Fruit fly (Drosophila melanogaster) whole organism, embryonic: ENCODE data around the gene Schip1.

Experiments used
- Aef1 ChIP-seq: fragments of 200-800 bp; sonication (Bioruptor generic); IDR thresholded peaks from 3 replicates; pipeline ENCODE4 v1.3.6; 2022; ENCODE audit warnings: missing biosample characterization, missing genetic modification characterization
- CG11560 ChIP-seq: fragments of 200-800 bp; sonication (Bioruptor generic); IDR thresholded peaks from 3 replicates; pipeline ENCODE4 v1.3.6; 2022; ENCODE audit warnings: missing biosample characterization, missing genetic modification characterization
- CG13296 ChIP-seq: fragments of 200-800 bp; sonication (Bioruptor generic); optimal IDR thresholded peaks from 3 replicates; lab custom pipeline; 2018; ENCODE audit warnings: missing biosample characterization, mild to moderate bottlenecking, missing genetic modification characterization
- Ets65A ChIP-seq: fragments of 200-800 bp; sonication (Bioruptor generic); peaks from one replicate; lab custom pipeline; 2016; ENCODE audit warnings: missing biosample characterization, missing genetic modification characterization
- NC2β ChIP-seq: fragments of 200-800 bp; sonication (Bioruptor generic); optimal IDR thresholded peaks from 2 replicates; lab custom pipeline; 2016; ENCODE audit warnings: missing biosample characterization, missing genetic modification characterization
- Nf-YA ChIP-seq: fragments of 200-800 bp; sonication (Bioruptor generic); IDR thresholded peaks from 2 replicates; pipeline ENCODE4 v1.3.6; 2022; ENCODE audit warnings: missing biosample characterization, missing genetic modification characterization
- sc ChIP-seq, 3 experiments: fragments of >200 bp in 2 of 3; fragments of 200-800 bp in 1 of 3; sonication (Bioruptor generic) in 1 of 3; optimal IDR thresholded peaks; 2 replicates in 2 of 3; 3 replicates in 1 of 3; lab custom pipeline; 2017; ENCODE audit warnings: mild to moderate bottlenecking in 1 of 3, missing biosample characterization in 1 of 3, missing genetic modification characterization in 1 of 3, missing genetic modification reagents in 1 of 3

DNA sequence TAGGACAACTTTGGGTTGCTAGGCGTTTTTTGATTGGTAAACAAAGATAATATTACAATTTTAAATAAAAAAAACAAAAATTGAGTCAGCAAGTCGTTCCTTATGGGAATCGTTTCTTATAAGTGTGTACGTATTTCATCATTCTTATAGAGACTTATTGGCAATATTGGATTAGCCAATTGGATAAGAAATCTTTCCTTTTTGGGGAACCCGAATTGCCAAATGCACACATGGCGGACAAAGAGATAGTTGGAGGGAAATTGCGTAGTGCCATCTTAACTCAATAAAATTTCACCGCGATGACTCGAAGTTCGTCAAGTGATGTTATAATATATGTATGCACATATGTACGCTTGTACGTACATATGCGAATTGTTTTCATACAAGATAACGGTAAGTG lies 39.6 kb downstream of the Schip1 start:
- TF ChIP-seq CG11560 (tag; lab: Robert Waterston, UW) (no peak), Aef1 (GFP tag; lab: Robert Waterston, UW) (no peak), Ets65A (no peak), Nf-YA (GFP tag; lab: Robert Waterston, UW) (no peak), sc (optimal IDR thresholded peaks at IDR 0.05; lab: Kevin White, UChicago) (no peak), sc (GFP tag; optimal IDR thresholded peaks at IDR 0.05; lab: Kevin White, UChicago) (no peak), NC2β (GFP tag; lab: Kevin White, UChicago) (no peak), CG13296 (no peak)
